Worm (Caenorhabditis elegans): Measurements from ENCODE around the gene xbx-1.

DNA sequence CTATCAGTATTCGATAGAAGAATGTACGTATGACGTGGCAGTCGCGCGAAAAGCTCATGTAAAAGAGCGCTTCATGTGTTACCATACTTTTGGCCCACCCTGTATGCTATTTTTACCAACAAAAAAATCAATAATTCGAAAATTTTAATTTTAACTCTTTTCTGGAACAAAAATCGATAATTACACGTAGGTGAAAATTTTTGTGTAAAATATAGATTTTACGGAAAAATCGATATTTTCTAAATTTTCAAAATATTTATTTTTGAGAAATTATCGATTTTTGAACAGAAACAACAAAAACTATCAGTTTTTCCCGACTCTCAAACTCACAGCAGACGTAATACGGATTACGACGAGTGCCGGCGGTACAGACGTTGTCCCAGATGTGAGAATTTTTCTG is 34.9 kb upstream of the xbx-1 start:
- no peak for TF ChIP-seq nhr-237 (tag; optimal IDR thresholded peaks at IDR 0.05)
- no peak for TF ChIP-seq ztf-11 (tag; optimal IDR thresholded peaks at IDR 0.05)
- TF ChIP-seq nhr-2 (tag; optimal IDR thresholded peaks at IDR 0.05), result no peak
- TF ChIP-seq M03D4.4 (tag; optimal IDR thresholded peaks at IDR 0.05), result no peak
- no peak for TF ChIP-seq nhr-28 (tag; optimal IDR thresholded peaks at IDR 0.05)
- no peak for TF ChIP-seq elt-1 (tag; optimal IDR thresholded peaks at IDR 0.05; ENCODE audit: borderline replicate concordance, insufficient read depth)
- TF ChIP-seq unc-62 (GFP tag; optimal IDR thresholded peaks at IDR 0.05), result no peak
- no peak for TF ChIP-seq sptf-1 (tag; optimal IDR thresholded peaks at IDR 0.05)
